Worm (Caenorhabditis elegans) whole organism, L1 larva: ENCODE results near the gene ttr-29.
A peak's percentile ranks its signal among the peaks of the same experiment; 100 is the strongest.

Experiments used
- C16A3.4 ChIP-seq: fragments of 150-350 bp; optimal IDR thresholded peaks from 2 replicates; lab custom pipeline; 2014; ENCODE audit warnings: missing biosample characterization, missing genetic modification characterization
- F16B12.6 ChIP-seq: fragments of 150-350 bp; optimal IDR thresholded peaks from 2 replicates; lab custom pipeline; 2014; ENCODE audit warnings: missing biosample characterization, missing genetic modification characterization
- Y116A8C.19 ChIP-seq: sonication (generic microtip); optimal IDR thresholded peaks from 2 replicates; lab custom pipeline; 2016; ENCODE audit warnings: missing compliant biosample characterization, missing genetic modification characterization, borderline replicate concordance
- aha-1 ChIP-seq: fragments of 150-350 bp; optimal IDR thresholded peaks from 2 replicates; lab custom pipeline; 2014; ENCODE audit warnings: missing biosample characterization, missing genetic modification characterization
- alr-1 ChIP-seq: fragments of 200-800 bp; sonication (Bioruptor generic); optimal IDR thresholded peaks from 2 replicates; lab custom pipeline; 2018; ENCODE audit warnings: borderline replicate concordance, mild to moderate bottlenecking, missing genetic modification characterization, missing compliant biosample characterization
- aly-2 ChIP-seq: fragments of 150-350 bp; optimal IDR thresholded peaks from 2 replicates; lab custom pipeline; 2014; ENCODE audit warnings: missing biosample characterization, missing genetic modification characterization
- ama-1 ChIP-seq: fragments of 150-350 bp; optimal IDR thresholded peaks from 2 replicates; lab custom pipeline; 2014
- blmp-1 ChIP-seq: fragments of 150-350 bp; optimal IDR thresholded peaks from 2 replicates; lab custom pipeline; 2014; ENCODE audit warnings: missing biosample characterization, missing genetic modification characterization
- ceh-90 ChIP-seq: sonication (generic microtip); optimal IDR thresholded peaks from 2 replicates; lab custom pipeline; 2016; ENCODE audit warnings: missing genetic modification characterization, missing compliant biosample characterization
- ces-1 ChIP-seq: fragments of 150-350 bp; optimal IDR thresholded peaks from 2 replicates; lab custom pipeline; 2014; ENCODE audit warnings: missing biosample characterization, missing genetic modification reagents, missing genetic modification characterization
- dsc-1 ChIP-seq: sonication (generic microtip); optimal IDR thresholded peaks from 2 replicates; lab custom pipeline; 2016; ENCODE audit warnings: mild to moderate bottlenecking, missing genetic modification characterization, missing compliant biosample characterization
- efl-1 ChIP-seq, 4 experiments: fragments of 150-350 bp; optimal IDR thresholded peaks in 3 of 4; peaks in 1 of 4; 1 replicate in 1 of 4; 2 replicates in 3 of 4; lab custom pipeline; 2014; ENCODE audit warnings: missing biosample characterization in 2 of 4, missing genetic modification characterization in 2 of 4, missing genetic modification reagents in 2 of 4
- elt-2 ChIP-seq: sonication (generic microtip); optimal IDR thresholded peaks from 2 replicates; lab custom pipeline; 2016; ENCODE audit warnings: missing genetic modification characterization, mild to moderate bottlenecking, inconsistent platforms, missing compliant biosample characterization, missing genetic modification reagents
- elt-3 ChIP-seq, 6 experiments: fragments of 150-350 bp in 1 of 6; sonication (generic microtip); optimal IDR thresholded peaks; 2 replicates each; lab custom pipeline; 2017 to 2018; ENCODE audit warnings: missing biosample characterization in 6 of 6, missing genetic modification characterization in 6 of 6, inconsistent platforms in 1 of 6
- fkh-4 ChIP-seq: sonication (generic microtip); optimal IDR thresholded peaks from 2 replicates; lab custom pipeline; 2016; ENCODE audit warnings: missing compliant biosample characterization, missing genetic modification characterization, borderline replicate concordance
- fos-1 ChIP-seq: fragments of 150-350 bp; optimal IDR thresholded peaks from 2 replicates; lab custom pipeline; 2014; ENCODE audit warnings: missing biosample characterization, missing genetic modification characterization
- lin-15B ChIP-seq: fragments of 150-350 bp; sonication (generic microtip); optimal IDR thresholded peaks from 3 replicates; lab custom pipeline; 2014; ENCODE audit warnings: missing biosample characterization, missing genetic modification characterization
- lin-35 ChIP-seq, 2 experiments: fragments of 150-350 bp; optimal IDR thresholded peaks; 2 replicates each; lab custom pipeline; 2014; ENCODE audit warnings: missing biosample characterization in 2 of 2, missing genetic modification characterization in 2 of 2, missing genetic modification reagents in 2 of 2
- lir-3 ChIP-seq: sonication (generic microtip); optimal IDR thresholded peaks from 2 replicates; lab custom pipeline; 2016; ENCODE audit warnings: mild to moderate bottlenecking, missing genetic modification characterization, moderate library complexity, missing compliant biosample characterization; ENCODE audit not compliant: poor library complexity
- mep-1 ChIP-seq: fragments of 150-350 bp; optimal IDR thresholded peaks from 2 replicates; lab custom pipeline; 2014; ENCODE audit warnings: missing biosample characterization, missing genetic modification characterization
- nhr-12 ChIP-seq: sonication (generic microtip); optimal IDR thresholded peaks from 2 replicates; lab custom pipeline; 2017; ENCODE audit warnings: missing biosample characterization, missing genetic modification characterization
- nhr-20 ChIP-seq: sonication (generic microtip); optimal IDR thresholded peaks from 2 replicates; lab custom pipeline; 2016; ENCODE audit warnings: mild to moderate bottlenecking, missing genetic modification characterization, missing compliant biosample characterization
- nhr-47 ChIP-seq: sonication (generic microtip); optimal IDR thresholded peaks from 2 replicates; lab custom pipeline; 2016; ENCODE audit warnings: mild to moderate bottlenecking, missing genetic modification characterization, moderate library complexity, missing compliant biosample characterization
- nhr-84 ChIP-seq: sonication (generic microtip); optimal IDR thresholded peaks from 2 replicates; lab custom pipeline; 2017; ENCODE audit warnings: missing biosample characterization, missing genetic modification characterization
- nhr-85 ChIP-seq: sonication (generic microtip); peaks from one replicate; lab custom pipeline; 2016; ENCODE audit warnings: missing genetic modification characterization, inconsistent platforms, missing compliant biosample characterization
- nhr-90 ChIP-seq: sonication (generic microtip); optimal IDR thresholded peaks from 2 replicates; lab custom pipeline; 2016; ENCODE audit warnings: mild to moderate bottlenecking, missing genetic modification characterization, missing compliant biosample characterization; ENCODE audit not compliant: poor library complexity
- skn-1 ChIP-seq: fragments of 150-350 bp; optimal IDR thresholded peaks from 2 replicates; lab custom pipeline; 2014; ENCODE audit warnings: missing biosample characterization, missing genetic modification characterization
- tbx-2 ChIP-seq: sonication (generic microtip); optimal IDR thresholded peaks from 2 replicates; lab custom pipeline; 2016; ENCODE audit warnings: missing genetic modification characterization, missing compliant biosample characterization
- unc-62 ChIP-seq: fragments of 150-350 bp; optimal IDR thresholded peaks from 2 replicates; lab custom pipeline; 2014; ENCODE audit warnings: missing biosample characterization, missing genetic modification reagents, missing genetic modification characterization
- unc-98 ChIP-seq: fragments of 200-800 bp; sonication (Bioruptor generic); IDR thresholded peaks from 2 replicates; pipeline ENCODE4 v1.3.6; 2022; ENCODE audit warnings: missing genetic modification characterization, missing compliant biosample characterization
- zag-1 ChIP-seq: fragments of 150-350 bp; optimal IDR thresholded peaks from 2 replicates; lab custom pipeline; 2014; ENCODE audit warnings: missing biosample characterization, missing genetic modification characterization
- ztf-11 ChIP-seq, 2 experiments: sonication (generic microtip); optimal IDR thresholded peaks; 2 replicates each; lab custom pipeline; 2016 to 2017; ENCODE audit warnings: missing genetic modification characterization in 2 of 2, missing biosample characterization in 1 of 2, missing compliant biosample characterization in 1 of 2
- ztf-4 ChIP-seq: fragments of 150-350 bp; optimal IDR thresholded peaks from 2 replicates; lab custom pipeline; 2014; ENCODE audit warnings: missing biosample characterization, missing genetic modification characterization

The ttr-29 gene

DNA sequence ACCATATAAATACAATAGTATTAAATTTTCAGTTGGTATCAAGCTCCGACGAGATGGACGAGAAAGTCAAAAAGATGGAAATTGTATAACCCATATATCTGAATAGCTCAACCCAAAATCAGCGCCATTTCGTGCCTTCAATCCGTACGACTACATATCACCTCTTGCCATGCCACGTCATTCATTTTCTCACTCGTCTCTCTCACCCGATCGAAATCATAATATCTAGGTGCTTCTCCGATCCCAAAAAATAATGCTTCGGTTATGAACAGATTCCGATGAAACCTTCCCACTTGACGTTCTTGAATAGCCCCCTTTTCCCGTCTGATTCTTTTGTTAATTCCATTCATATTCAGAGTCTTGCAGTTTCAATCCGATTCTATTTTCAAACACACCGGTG, 25.2 kb downstream of the ttr-29 start:
- TF ChIP-seq efl-1 (optimal IDR thresholded peaks at IDR 0.05; lab: Kevin White, UChicago) = no peak
- TF ChIP-seq efl-1 (GFP tag; optimal IDR thresholded peaks at IDR 0.05 in 1 of 2; lab: Kevin White, UChicago) = peak in 1 of 2 experiments; percentile 85
- TF ChIP-seq C16A3.4 (tag; lab: Kevin White, UChicago) = no peak

DNA sequence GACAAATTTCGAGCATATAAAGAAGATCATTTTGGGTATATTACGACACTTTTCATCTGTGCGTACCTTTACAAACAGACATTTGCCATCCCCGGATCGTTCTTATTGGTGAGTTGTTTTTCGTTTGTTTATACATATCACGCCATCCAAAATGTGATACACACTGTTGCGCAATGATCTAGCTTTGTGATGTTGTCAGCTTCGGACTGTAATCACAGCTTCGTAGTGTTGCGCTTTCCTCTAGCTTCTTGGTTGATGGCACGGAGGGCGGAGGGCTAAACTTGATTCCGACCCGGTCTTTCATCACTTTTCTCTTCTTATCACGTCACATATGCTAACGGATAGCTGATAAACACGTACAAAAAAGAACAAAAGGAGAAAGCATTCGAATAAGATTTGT, 27.3 kb downstream of the ttr-29 start:
- TF ChIP-seq elt-2 (no peak), blmp-1 (tag; lab: Kevin White, UChicago) (peak; percentile 51), ceh-90 (no peak), ces-1 (GFP tag; lab: Kevin White, UChicago) (no peak)

DNA sequence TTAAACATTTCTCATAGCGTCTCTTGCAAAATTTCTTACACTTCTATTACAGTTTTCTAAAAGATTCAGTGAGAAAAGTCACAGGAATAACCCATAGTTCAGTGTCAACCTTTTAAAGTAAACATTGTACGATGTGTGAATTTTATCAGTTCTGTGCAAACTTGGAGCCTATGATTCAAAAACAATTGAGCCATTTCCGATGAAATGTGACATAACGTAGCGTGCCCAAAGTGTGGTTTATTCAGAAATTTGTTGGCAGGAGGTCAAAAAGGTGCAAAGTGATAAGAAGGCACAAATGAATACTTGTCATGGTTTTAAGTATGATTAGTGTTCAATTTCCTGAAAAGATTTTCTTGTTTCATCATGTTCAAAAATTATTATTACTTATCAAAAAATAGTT, 29.1 kb downstream of the ttr-29 start:
- TF ChIP-seq Y116A8C.19 (tag; lab: Kevin White, UChicago) (no peak), zag-1 (no peak), nhr-84 (tag; lab: Kevin White, UChicago) (no peak), F16B12.6 (tag; lab: Kevin White, UChicago) (no peak)

DNA sequence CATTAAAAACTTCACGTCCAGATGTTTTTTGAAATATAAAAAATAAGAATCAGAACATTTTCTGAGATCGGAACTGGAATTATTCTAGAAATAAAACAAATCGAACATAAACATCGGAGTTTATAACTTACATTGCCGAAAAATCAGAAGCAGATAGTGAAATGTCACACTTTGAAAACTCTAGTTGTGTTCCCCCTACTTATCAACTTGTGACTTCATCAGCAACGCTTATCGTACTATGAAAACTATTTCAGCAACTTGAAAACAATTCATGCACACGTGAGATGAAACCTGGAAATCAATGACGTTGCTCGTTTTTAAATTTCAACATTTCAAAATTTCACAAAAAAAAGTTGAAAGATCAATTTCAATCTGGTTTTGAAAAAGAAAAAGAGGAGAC, 29.9 kb downstream of the ttr-29 start:
- TF ChIP-seq nhr-84 (tag; lab: Kevin White, UChicago) = no peak
- no peak for TF ChIP-seq alr-1 (tag; lab: Kevin White, UChicago)
- peak; percentile 2 for TF ChIP-seq nhr-20 (tag; lab: Kevin White, UChicago)
- TF ChIP-seq mep-1 (tag; lab: Kevin White, UChicago) = no peak
- no peak for TF ChIP-seq nhr-12 (tag; lab: Kevin White, UChicago)
- no peak for TF ChIP-seq lin-15B (tag; lab: Kevin White, UChicago)
- peak; percentile 71 for TF ChIP-seq elt-2
- TF ChIP-seq ztf-11 (tag; optimal IDR thresholded peaks at IDR 0.05; lab: Kevin White, UChicago) = no peak
- no peak for TF ChIP-seq nhr-47 (tag; lab: Kevin White, UChicago)
- no peak for TF ChIP-seq ztf-4 (tag; lab: Kevin White, UChicago)
- TF ChIP-seq dsc-1 (tag; lab: Kevin White, UChicago) = no peak
- TF ChIP-seq unc-62 (GFP tag; lab: Kevin White, UChicago) = no peak
- peak in 1 of 2 experiments; percentile 40 for TF ChIP-seq lin-35 (GFP tag; optimal IDR thresholded peaks at IDR 0.05; lab: Kevin White, UChicago)
- no peak for TF ChIP-seq elt-3 (tag; optimal IDR thresholded peaks at IDR 0.05; lab: Kevin White, UChicago)
- no peak for TF ChIP-seq skn-1
- TF ChIP-seq nhr-90 (tag; lab: Kevin White, UChicago) = no peak

DNA sequence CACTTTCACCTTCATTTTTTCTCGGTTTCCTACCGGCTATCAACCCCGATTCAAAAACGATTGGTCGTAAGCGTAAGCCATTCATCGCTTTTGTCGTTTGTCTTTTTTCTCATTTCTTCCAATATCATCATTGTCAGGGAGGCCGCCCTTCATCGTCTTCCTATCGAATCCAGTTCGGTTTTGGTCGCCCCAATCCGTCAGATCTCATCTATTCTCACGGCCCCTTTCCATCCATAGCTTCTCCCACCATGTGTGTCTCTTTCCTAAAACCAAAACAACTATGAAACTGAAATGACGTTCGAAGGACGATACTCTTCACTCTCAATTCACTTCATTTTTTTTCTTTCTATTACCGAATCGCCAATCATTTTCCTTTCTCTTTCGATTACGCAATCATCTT, 30.8 kb downstream of the ttr-29 start:
- no peak for TF ChIP-seq fkh-4 (tag; lab: Kevin White, UChicago)
- TF ChIP-seq blmp-1 (tag; lab: Kevin White, UChicago) = peak; percentile 89
- TF ChIP-seq nhr-85 (tag; lab: Kevin White, UChicago) = peak; percentile 52

DNA sequence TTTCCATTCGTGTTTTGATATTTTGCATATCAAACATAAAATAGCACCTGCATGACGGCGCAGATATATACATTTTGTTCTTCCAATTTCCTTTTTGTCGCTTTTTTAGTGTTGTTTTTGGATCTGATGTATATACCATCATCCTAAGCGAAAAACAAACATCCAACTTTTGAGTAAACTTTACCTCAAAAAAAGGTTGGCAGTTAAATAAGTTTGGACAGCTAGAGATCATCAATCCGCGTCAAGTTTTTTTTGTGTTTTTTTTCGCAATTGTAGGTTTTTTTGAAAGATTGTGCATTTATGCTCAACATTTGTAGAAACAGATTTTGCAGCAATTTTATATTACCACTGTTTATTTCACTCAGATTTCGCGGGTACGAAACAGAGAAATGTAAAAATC, 34.9 kb downstream of the ttr-29 start, which contains the start of gene bus-19:
Gene bus-19, plus strand, starts transcription at position 301 of the 400 bp plus-strand sequence.
- no peak for TF ChIP-seq unc-98
- no peak for TF ChIP-seq lin-35 (GFP tag; optimal IDR thresholded peaks at IDR 0.05; lab: Kevin White, UChicago)
- TF ChIP-seq ama-1 (lab: Kevin White, UChicago) = no peak
- no peak for TF ChIP-seq lir-3 (tag; lab: Kevin White, UChicago)
- no peak for TF ChIP-seq skn-1
- TF ChIP-seq tbx-2 (tag; lab: Kevin White, UChicago) = no peak
- no peak for TF ChIP-seq dsc-1 (tag; lab: Kevin White, UChicago)
- TF ChIP-seq aly-2 (tag; lab: Kevin White, UChicago) = no peak
- no peak for TF ChIP-seq aha-1 (tag; lab: Kevin White, UChicago)
- no peak for TF ChIP-seq fos-1 (tag; lab: Kevin White, UChicago)
